Worm (Caenorhabditis elegans): ENCODE data around the gene mtss-1.

mtss-1 gene

DNA sequence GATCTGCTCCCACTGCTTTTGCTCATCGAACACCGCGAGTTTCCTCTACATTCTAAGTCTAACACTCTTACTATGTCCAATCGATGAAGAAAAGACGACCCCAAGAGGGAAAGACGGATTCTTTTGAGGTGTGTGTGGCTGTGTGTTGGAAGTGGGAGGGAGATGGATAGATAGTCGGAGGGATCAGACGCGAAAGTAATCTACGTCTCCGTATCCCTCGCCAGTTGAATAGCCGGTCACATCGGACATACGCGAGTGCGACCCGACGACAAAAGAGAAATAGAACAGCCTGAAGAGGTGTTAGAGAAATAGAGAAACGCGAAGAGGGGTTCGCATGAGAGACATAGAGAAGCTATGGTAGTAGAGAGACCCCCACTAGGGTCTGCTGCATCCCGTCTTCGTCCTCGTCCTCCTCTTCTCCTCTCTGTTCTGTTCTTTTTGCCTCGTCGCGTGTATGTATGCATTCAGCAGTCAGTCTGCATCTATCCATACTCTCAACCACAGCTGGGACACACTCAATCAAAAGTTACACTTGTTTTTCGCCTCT, 27.6 kb downstream of the mtss-1 start (continued):
- TF ChIP-seq madf-6 (GFP tag; IDR thresholded peaks at IDR 0.05): peak; percentile 34; the same call in 1 of the 2 replicates
- TF ChIP-seq madf-8 (GFP tag; conservative IDR thresholded peaks at IDR 0.05): no peak
- no peak for TF ChIP-seq mxl-1 (tag; optimal IDR thresholded peaks at IDR 0.05)
- TF ChIP-seq cebp-1 (GFP tag; IDR thresholded peaks at IDR 0.05): peak; percentile 25; the same call in 1 of the 2 replicates
- TF ChIP-seq cebp-1 (tag; optimal IDR thresholded peaks at IDR 0.05): peak; percentile 88
- TF ChIP-seq egl-44 (GFP tag; IDR thresholded peaks at IDR 0.05): peak; percentile 74
- TF ChIP-seq F22D6.2 (tag; optimal IDR thresholded peaks at IDR 0.05): no peak
- TF ChIP-seq F33H1.4 (GFP tag; IDR thresholded peaks at IDR 0.05): no peak
- no peak for TF ChIP-seq hrde-1 (tag; optimal IDR thresholded peaks at IDR 0.05; ENCODE audit: borderline replicate concordance)
- peak; percentile 71; the same call in 1 of the 2 replicates for TF ChIP-seq pbrm-1 (GFP tag; IDR thresholded peaks at IDR 0.05)
- no peak for TF ChIP-seq lsy-27 (tag; optimal IDR thresholded peaks at IDR 0.05; ENCODE audit: borderline replicate concordance, insufficient read depth)
- TF ChIP-seq ceh-40 (GFP tag; IDR thresholded peaks at IDR 0.05): no peak
- peak; percentile 91 for TF ChIP-seq ZK185.1 (tag; optimal IDR thresholded peaks at IDR 0.05; ENCODE audit: poor library complexity, severe bottlenecking)
- no peak for TF ChIP-seq nhr-179 (tag; optimal IDR thresholded peaks at IDR 0.05)
- TF ChIP-seq B0261.1 (tag; optimal IDR thresholded peaks at IDR 0.05): no peak
- no peak for TF ChIP-seq madf-3 (GFP tag; IDR thresholded peaks at IDR 0.05)
- TF ChIP-seq ama-1 (optimal IDR thresholded peaks at IDR 0.05): no peak
- no peak for TF ChIP-seq ama-1 (GFP tag; optimal IDR thresholded peaks at IDR 0.05)
- TF ChIP-seq snpc-1.1 (tag; optimal IDR thresholded peaks at IDR 0.05; ENCODE audit: insufficient read depth): no peak
- TF ChIP-seq pha-4 (tag; optimal IDR thresholded peaks at IDR 0.05): peak; percentile 49
- TF ChIP-seq F37B4.10 (GFP tag; IDR thresholded peaks at IDR 0.05): no peak
- peak; percentile 0 for TF ChIP-seq lsl-1 (GFP tag; optimal IDR thresholded peaks at IDR 0.05)
- TF ChIP-seq nfya-1 (tag; optimal IDR thresholded peaks at IDR 0.05; ENCODE audit: borderline replicate concordance, insufficient read depth): no peak
- no peak for TF ChIP-seq nhr-120 (GFP tag; IDR thresholded peaks at IDR 0.05)
- peak; percentile 67 for TF ChIP-seq madf-10 (tag; optimal IDR thresholded peaks at IDR 0.05)
- no peak for TF ChIP-seq Y53F4B.3 (GFP tag; IDR thresholded peaks at IDR 0.05)
- no peak for TF ChIP-seq attf-3 (GFP tag; conservative IDR thresholded peaks at IDR 0.05)
- TF ChIP-seq rpc-1 (optimal IDR thresholded peaks at IDR 0.05): no peak
- no peak for TF ChIP-seq rpc-1 (tag; optimal IDR thresholded peaks at IDR 0.05)
- peak; percentile 74 for TF ChIP-seq repo-1 (tag; optimal IDR thresholded peaks at IDR 0.05)
- TF ChIP-seq aptf-2 (GFP tag; conservative IDR thresholded peaks at IDR 0.05): 0 out of 2 replicates have a peak, but pooled peaks have one; percentile 59
- peak; percentile 55 for TF ChIP-seq F10E7.11 (tag; optimal IDR thresholded peaks at IDR 0.05)
- peak; percentile 46; the same call in 1 of the 2 replicates for TF ChIP-seq Y67H2A.10 (GFP tag; conservative IDR thresholded peaks at IDR 0.05)
- TF ChIP-seq snpc-3.4 (tag; optimal IDR thresholded peaks at IDR 0.05): peak; percentile 44
- TF ChIP-seq unc-130 (GFP tag; optimal IDR thresholded peaks at IDR 0.05): no peak
- peak; percentile 56; the same call in 1 of the 2 replicates for TF ChIP-seq bed-1 (GFP tag; IDR thresholded peaks at IDR 0.05)
- TF ChIP-seq sea-2 (GFP tag; IDR thresholded peaks at IDR 0.05): no peak
- TF ChIP-seq B0019.2 (GFP tag; conservative IDR thresholded peaks at IDR 0.05): no peak; the same call in 1 of the 2 replicates
- peak; percentile 81 for TF ChIP-seq mcd-1 (GFP tag; IDR thresholded peaks at IDR 0.05)
- TF ChIP-seq rec-8 (tag; optimal IDR thresholded peaks at IDR 0.05): peak in 1 of 2 experiments; percentile 5
- no peak for TF ChIP-seq him-1 (tag; optimal IDR thresholded peaks at IDR 0.05)
- TF ChIP-seq ceh-100 (GFP tag; IDR thresholded peaks at IDR 0.05): peak; percentile 23; the same call in 1 of the 2 replicates
- peak; percentile 81 for TF ChIP-seq nhr-80 (tag; optimal IDR thresholded peaks at IDR 0.05)
- peak; percentile 95 for TF ChIP-seq attf-5 (GFP tag; optimal IDR thresholded peaks at IDR 0.05)
- TF ChIP-seq ekl-4 (GFP tag; IDR thresholded peaks at IDR 0.05): peak; percentile 69
- peak; percentile 67 for TF ChIP-seq tlf-1 (GFP tag; optimal IDR thresholded peaks at IDR 0.05)
- peak; percentile 91 for TF ChIP-seq K11D2.4 (GFP tag; IDR thresholded peaks at IDR 0.05)
- TF ChIP-seq hmg-20 (GFP tag; IDR thresholded peaks at IDR 0.05): no peak
